Worm (Caenorhabditis elegans): ENCODE data around the gene T22B2.3.

Gene T22B2.3

DNA sequence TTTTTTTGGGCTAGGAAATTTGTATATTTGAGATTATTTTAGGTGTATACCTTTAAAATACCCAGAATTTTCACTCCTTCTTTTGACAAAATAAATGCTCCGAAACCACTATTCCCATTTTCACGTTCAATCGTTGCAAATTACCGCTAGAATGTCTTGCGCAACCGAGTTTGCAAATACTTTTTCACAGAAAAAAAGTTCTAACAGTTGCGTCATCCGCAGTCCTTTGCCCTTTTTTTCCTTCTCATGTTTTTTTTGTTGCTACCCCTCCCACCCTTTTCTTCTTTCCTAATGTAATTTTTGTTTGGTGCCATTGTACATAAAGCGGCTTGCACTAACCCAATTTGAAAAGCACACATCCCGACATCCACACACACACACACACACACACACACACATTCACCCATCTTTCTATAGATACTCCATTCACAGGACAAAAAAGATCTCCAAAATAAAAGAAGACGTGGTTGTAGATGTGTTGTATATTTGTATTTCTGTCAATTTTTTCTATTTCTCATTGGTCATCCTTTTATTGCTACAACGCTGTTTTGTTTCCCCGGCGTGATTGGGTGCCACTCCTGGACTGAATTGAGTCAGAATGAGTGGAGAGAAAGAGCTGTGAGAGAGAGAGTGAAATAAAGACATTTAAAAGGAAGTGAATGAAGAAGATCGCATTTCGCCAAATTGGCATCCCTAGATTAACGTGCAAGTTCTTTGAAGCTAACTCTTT lies 40.5 kb downstream of the T22B2.3 start:
- TF ChIP-seq unc-62 (GFP tag; optimal IDR thresholded peaks at IDR 0.05): no peak

DNA sequence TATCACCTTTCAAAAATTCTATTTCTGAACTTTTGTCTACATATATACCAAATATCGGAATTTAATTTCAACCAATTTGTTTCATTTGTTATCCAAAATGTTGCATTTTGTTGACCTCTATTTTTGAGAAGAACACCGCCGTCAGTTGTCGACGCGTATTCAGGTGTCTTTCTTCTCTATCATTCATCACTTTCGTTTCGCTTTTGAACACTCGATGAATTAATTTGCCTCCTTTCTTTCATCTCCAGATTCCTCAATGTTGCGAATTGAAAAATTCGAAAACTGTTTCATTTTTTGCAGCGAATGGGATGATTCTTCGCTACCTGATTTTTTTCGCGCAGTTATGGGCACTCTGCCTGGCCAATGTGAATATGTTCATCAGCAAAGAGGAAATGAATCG lies 41.1 kb downstream of the T22B2.3 start, which contains the start of gene lin-18:
lin-18 (plus strand) TSS at position 301 of the 400 bp plus-strand sequence.
- no peak for TF ChIP-seq unc-62 (GFP tag; optimal IDR thresholded peaks at IDR 0.05)

DNA sequence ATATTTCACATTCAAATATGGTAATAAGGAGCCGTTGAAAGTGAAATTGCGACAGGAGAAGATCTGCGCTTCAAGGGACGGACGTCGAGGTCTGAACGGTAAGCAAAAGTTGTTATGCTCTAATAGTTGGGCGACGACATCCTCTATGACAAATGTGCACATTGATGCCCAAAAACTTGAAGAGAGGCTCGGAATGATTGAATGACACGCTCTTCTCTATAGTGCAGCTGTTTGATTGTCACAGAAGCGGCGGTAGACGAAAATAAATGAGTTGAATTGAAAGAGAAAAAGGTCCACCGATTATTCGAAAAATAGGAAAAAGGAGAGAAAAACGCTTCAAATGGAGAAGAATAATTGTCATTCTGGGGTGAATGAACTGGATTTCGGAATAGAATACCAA lies 42.1 kb downstream of the T22B2.3 start:
- no peak for TF ChIP-seq unc-62 (GFP tag; optimal IDR thresholded peaks at IDR 0.05)

DNA sequence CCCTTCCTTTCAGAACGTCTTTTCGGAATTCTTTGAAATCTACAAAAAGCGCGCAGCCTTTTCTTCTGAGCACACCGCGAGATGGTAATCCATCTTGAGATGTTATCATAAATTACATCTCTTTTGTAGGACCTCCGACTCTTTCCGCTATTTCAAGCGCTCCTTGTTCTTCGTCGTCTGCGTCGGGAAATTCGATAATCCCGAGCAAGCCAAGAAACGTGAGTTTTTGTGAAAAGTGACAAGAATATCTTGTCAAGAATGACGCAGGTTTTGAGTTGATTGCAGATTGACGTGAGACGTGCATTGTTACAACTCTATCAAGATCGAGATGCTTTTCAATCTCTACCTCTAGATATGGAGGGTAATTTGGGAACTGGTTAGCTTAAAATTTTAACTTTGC lies 43.2 kb downstream of the T22B2.3 start:
- TF ChIP-seq unc-62 (GFP tag; optimal IDR thresholded peaks at IDR 0.05): no peak

DNA sequence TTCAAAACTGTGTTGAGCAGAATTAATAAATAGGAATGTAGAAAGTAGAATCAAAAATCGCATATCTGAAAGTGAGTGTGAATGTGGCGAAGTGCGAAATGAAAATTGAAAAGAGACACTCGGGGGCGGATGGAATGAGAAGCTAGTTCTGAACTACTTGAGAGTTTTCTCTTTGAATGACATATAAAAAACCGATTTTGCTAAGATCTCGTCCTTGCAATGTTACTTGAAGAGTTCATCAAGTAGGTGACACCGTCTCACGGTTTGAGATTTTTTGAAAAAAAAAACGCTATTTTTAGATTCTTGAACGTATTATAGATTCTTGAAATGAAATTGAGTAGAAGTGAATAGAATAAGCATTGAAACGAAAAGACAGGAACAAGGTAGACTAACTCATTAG lies 49.2 kb downstream of the T22B2.3 start, which contains the start of gene C16B8.2:
C16B8.2 (minus strand) TSS at position 101 of the 400 bp plus-strand sequence.
- TF ChIP-seq unc-62 (GFP tag; optimal IDR thresholded peaks at IDR 0.05): no peak

DNA sequence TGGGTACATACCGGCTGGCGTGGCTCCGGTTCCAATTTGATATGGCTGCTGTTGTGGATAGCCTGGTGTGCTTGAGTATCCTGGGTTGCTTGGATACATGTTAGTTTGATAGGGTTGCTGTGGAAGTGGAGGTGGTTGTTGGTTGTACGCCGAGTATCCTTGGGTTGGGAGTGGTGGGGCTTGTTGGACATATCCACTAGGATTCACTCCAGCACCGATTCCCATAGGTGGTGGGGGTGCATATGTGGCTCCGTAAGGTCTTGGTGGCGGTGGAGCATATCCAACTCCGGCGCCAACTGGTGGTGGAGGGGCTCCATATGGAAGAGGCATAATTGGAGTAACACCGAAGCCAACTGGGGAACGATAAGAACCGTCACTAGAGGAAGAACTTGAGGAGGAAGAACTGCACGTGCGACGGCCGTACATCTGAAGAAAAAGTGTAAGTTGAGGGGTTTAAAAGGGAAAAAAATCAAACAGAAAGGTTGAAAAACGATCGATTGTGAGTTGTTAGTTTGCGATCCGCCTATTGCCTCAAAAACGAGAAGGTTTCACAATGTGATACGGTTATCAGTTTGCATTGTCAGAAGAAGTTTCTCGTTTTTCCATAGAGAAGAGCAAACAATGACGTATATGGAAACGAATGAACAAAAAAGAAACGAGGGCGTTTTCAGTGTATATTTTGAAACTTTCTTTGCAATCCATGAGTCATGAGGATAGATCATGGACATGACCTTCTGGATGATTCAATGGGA lies 51.3 kb downstream of the T22B2.3 start, which contains the start of gene C16B8.3:
C16B8.3 (minus strand) TSS at position 426 of the 752 bp plus-strand sequence.
- TF ChIP-seq unc-62 (GFP tag; optimal IDR thresholded peaks at IDR 0.05): no peak

Measured in whole organism, dauer.